Fruit fly (Drosophila melanogaster) Kc167 (cell line): Measurements from ENCODE around the gene CG10591.

Experiments used
- Myc ChIP-seq: fragments of >200 bp; optimal IDR thresholded peaks from 2 replicates; lab custom pipeline; 2017; ENCODE audit warnings: missing external identifiers
- insv ChIP-seq: fragments of >200 bp; optimal IDR thresholded peaks from 3 replicates; lab custom pipeline; 2018; ENCODE audit warnings: missing external identifiers

dm6 chr3L:5627816-5628215 is 28.3 kb upstream of the CG10591 start:
- no peak for TF ChIP-seq insv (lab: Kevin White, UChicago)
- no peak for TF ChIP-seq Myc (lab: Kevin White, UChicago)
